Fruit fly (Drosophila melanogaster) whole organism, prepupa: ENCODE measurements around the gene up.

Experiments
- Blimp-1 ChIP-seq: fragments of 200-800 bp; sonication (Bioruptor generic); optimal IDR thresholded peaks from 3 replicates; lab custom pipeline; 2017; ENCODE audit warnings: missing biosample characterization, missing genetic modification characterization, mild to moderate bottlenecking, moderate library complexity, missing genetic modification reagents
- CG11294 ChIP-seq: fragments of 200-800 bp; sonication (Bioruptor generic); IDR thresholded peaks from 2 replicates; pipeline ENCODE4 v1.3.6; 2022; ENCODE audit warnings: missing biosample characterization, missing genetic modification characterization
- CG11762 ChIP-seq: fragments of 200-800 bp; sonication (Bioruptor generic); optimal IDR thresholded peaks from 3 replicates; lab custom pipeline; 2016; ENCODE audit warnings: missing biosample characterization, missing genetic modification characterization; ENCODE audit not compliant: insufficient read depth
- CG11902 ChIP-seq: fragments of 200-800 bp; sonication (Bioruptor generic); optimal IDR thresholded peaks from 3 replicates; lab custom pipeline; 2016; ENCODE audit warnings: missing biosample characterization, missing genetic modification characterization
- CG1621 ChIP-seq: fragments of 200-800 bp; sonication (Bioruptor generic); optimal IDR thresholded peaks from 3 replicates; lab custom pipeline; 2018; ENCODE audit warnings: missing biosample characterization, mild to moderate bottlenecking, missing genetic modification characterization
- CG16779 ChIP-seq: fragments of 200-800 bp; sonication (Bioruptor generic); optimal IDR thresholded peaks from 3 replicates; lab custom pipeline; 2017; ENCODE audit warnings: missing biosample characterization, mild to moderate bottlenecking, missing genetic modification characterization
- CG31627 ChIP-seq: fragments of 200-800 bp; sonication (Bioruptor generic); optimal IDR thresholded peaks from 3 replicates; lab custom pipeline; 2016; ENCODE audit warnings: missing biosample characterization, missing genetic modification characterization
- CG32006 ChIP-seq: fragments of 200-800 bp; sonication (Bioruptor generic); optimal IDR thresholded peaks from 3 replicates; lab custom pipeline; 2017; ENCODE audit warnings: missing biosample characterization, mild to moderate bottlenecking, missing genetic modification characterization
- CG4318 ChIP-seq: fragments of 200-800 bp; sonication (Bioruptor generic); optimal IDR thresholded peaks from 3 replicates; lab custom pipeline; 2017; ENCODE audit warnings: missing biosample characterization, mild to moderate bottlenecking, missing genetic modification characterization
- CG6792 ChIP-seq: fragments of 200-800 bp; sonication (Bioruptor generic); optimal IDR thresholded peaks from 3 replicates; lab custom pipeline; 2016; ENCODE audit warnings: missing biosample characterization, missing genetic modification characterization
- CG6808 ChIP-seq: fragments of 200-800 bp; sonication (Bioruptor generic); optimal IDR thresholded peaks from 3 replicates; lab custom pipeline; 2017; ENCODE audit warnings: missing biosample characterization, missing genetic modification characterization, mild to moderate bottlenecking, moderate library complexity, missing genetic modification reagents
- CG6854 ChIP-seq: fragments of 200-800 bp; sonication (Bioruptor generic); optimal IDR thresholded peaks from 2 replicates; lab custom pipeline; 2017; ENCODE audit warnings: missing biosample characterization, mild to moderate bottlenecking, missing genetic modification characterization
- CG7368 ChIP-seq: fragments of 200-800 bp; sonication (Bioruptor generic); optimal IDR thresholded peaks from 3 replicates; lab custom pipeline; 2016; ENCODE audit warnings: missing biosample characterization, missing genetic modification characterization
- CG8119 ChIP-seq: fragments of 200-800 bp; sonication (Bioruptor generic); IDR thresholded peaks from 3 replicates; pipeline ENCODE4 v1.3.6; 2022; ENCODE audit warnings: missing biosample characterization, missing genetic modification characterization
- CG8632 ChIP-seq: fragments of 200-800 bp; sonication (Bioruptor generic); optimal IDR thresholded peaks from 3 replicates; lab custom pipeline; 2016; ENCODE audit warnings: missing biosample characterization, missing genetic modification characterization
- Eip75B ChIP-seq: fragments of 200-800 bp; sonication (Bioruptor generic); optimal IDR thresholded peaks from 3 replicates; lab custom pipeline; 2016; ENCODE audit warnings: missing biosample characterization, missing genetic modification characterization
- Ets21C ChIP-seq: fragments of 200-800 bp; sonication (Bioruptor generic); optimal IDR thresholded peaks from 3 replicates; lab custom pipeline; 2016; ENCODE audit warnings: missing biosample characterization, missing genetic modification characterization
- Ets96B ChIP-seq: fragments of 200-800 bp; optimal IDR thresholded peaks from 2 replicates; lab custom pipeline; 2019; ENCODE audit warnings: missing biosample characterization, mild to moderate bottlenecking, missing genetic modification characterization, moderate library complexity
- Hr38 ChIP-seq: sonication (Bioruptor generic); optimal IDR thresholded peaks from 2 replicates; lab custom pipeline; 2016; ENCODE audit warnings: missing biosample characterization, missing genetic modification characterization
- Hr39 ChIP-seq: fragments of 200-800 bp; sonication (Bioruptor generic); optimal IDR thresholded peaks from 2 replicates; lab custom pipeline; 2016; ENCODE audit warnings: missing biosample characterization, missing genetic modification characterization
- OdsH ChIP-seq: fragments of 200-800 bp; sonication (Bioruptor generic); optimal IDR thresholded peaks from 3 replicates; lab custom pipeline; 2016; ENCODE audit warnings: missing biosample characterization, missing genetic modification characterization
- Smox ChIP-seq: fragments of 200-800 bp; sonication (Bioruptor generic); optimal IDR thresholded peaks from 3 replicates; lab custom pipeline; 2016; ENCODE audit warnings: missing biosample characterization, missing genetic modification characterization
- Sox102F ChIP-seq: fragments of 200-800 bp; sonication (Bioruptor generic); optimal IDR thresholded peaks from 2 replicates; lab custom pipeline; 2016; ENCODE audit warnings: missing biosample characterization, mild to moderate bottlenecking, missing genetic modification characterization
- Sox15 ChIP-seq: fragments of 200-800 bp; sonication (Bioruptor generic); optimal IDR thresholded peaks from 3 replicates; lab custom pipeline; 2016; ENCODE audit warnings: missing biosample characterization, missing genetic modification characterization
- cyc ChIP-seq: fragments of 200-800 bp; sonication (Bioruptor generic); optimal IDR thresholded peaks from 3 replicates; lab custom pipeline; 2016; ENCODE audit warnings: missing biosample characterization, missing genetic modification characterization
- dac ChIP-seq: fragments of 200-800 bp; sonication (Bioruptor generic); optimal IDR thresholded peaks from 2 replicates; lab custom pipeline; 2017; ENCODE audit warnings: missing biosample characterization, mild to moderate bottlenecking, missing genetic modification characterization
- fd59A ChIP-seq: fragments of 200-800 bp; sonication (Bioruptor generic); optimal IDR thresholded peaks from 2 replicates; lab custom pipeline; 2017; ENCODE audit warnings: missing biosample characterization, mild to moderate bottlenecking, missing genetic modification characterization, missing genetic modification reagents
- fd85E ChIP-seq: fragments of 200-800 bp; sonication (Bioruptor generic); optimal IDR thresholded peaks from 3 replicates; lab custom pipeline; 2016; ENCODE audit warnings: missing biosample characterization, missing genetic modification characterization
- fkh ChIP-seq: fragments of 200-800 bp; sonication (Bioruptor generic); optimal IDR thresholded peaks from 3 replicates; lab custom pipeline; 2017; ENCODE audit warnings: missing biosample characterization, mild to moderate bottlenecking, missing genetic modification characterization, moderate library complexity
- pdm3 ChIP-seq: fragments of 200-800 bp; sonication (Bioruptor generic); optimal IDR thresholded peaks from 3 replicates; lab custom pipeline; 2016; ENCODE audit warnings: missing biosample characterization, missing genetic modification characterization
- salr ChIP-seq, 2 experiments: fragments of 200-800 bp; sonication (Bioruptor generic); optimal IDR thresholded peaks; 3 replicates each; lab custom pipeline; 2016 to 2018; ENCODE audit warnings: missing biosample characterization in 2 of 2, missing genetic modification characterization in 2 of 2, mild to moderate bottlenecking in 1 of 2
- spab ChIP-seq: fragments of 200-800 bp; sonication (Bioruptor generic); optimal IDR thresholded peaks from 2 replicates; lab custom pipeline; 2017; ENCODE audit warnings: missing biosample characterization, mild to moderate bottlenecking, missing genetic modification characterization, missing genetic modification reagents
- ss ChIP-seq, 2 experiments: fragments of 200-800 bp; sonication (Bioruptor generic); optimal IDR thresholded peaks; 2 replicates in 1 of 2; 3 replicates in 1 of 2; lab custom pipeline; 2017 to 2018; ENCODE audit warnings: mild to moderate bottlenecking in 2 of 2, missing biosample characterization in 2 of 2, missing genetic modification characterization in 2 of 2, moderate library complexity in 1 of 2
- svp ChIP-seq: fragments of 200-800 bp; sonication (Bioruptor generic); peaks from one replicate; lab custom pipeline; 2016; ENCODE audit warnings: missing biosample characterization, missing genetic modification characterization
- topi ChIP-seq: fragments of 200-800 bp; sonication (Bioruptor generic); optimal IDR thresholded peaks from 3 replicates; lab custom pipeline; 2016; ENCODE audit warnings: missing biosample characterization, missing genetic modification characterization
- vri ChIP-seq: fragments of 200-800 bp; sonication (Bioruptor generic); optimal IDR thresholded peaks from 3 replicates; lab custom pipeline; 2016; ENCODE audit warnings: missing biosample characterization, mild to moderate bottlenecking, missing genetic modification characterization

Gene up

DNA sequence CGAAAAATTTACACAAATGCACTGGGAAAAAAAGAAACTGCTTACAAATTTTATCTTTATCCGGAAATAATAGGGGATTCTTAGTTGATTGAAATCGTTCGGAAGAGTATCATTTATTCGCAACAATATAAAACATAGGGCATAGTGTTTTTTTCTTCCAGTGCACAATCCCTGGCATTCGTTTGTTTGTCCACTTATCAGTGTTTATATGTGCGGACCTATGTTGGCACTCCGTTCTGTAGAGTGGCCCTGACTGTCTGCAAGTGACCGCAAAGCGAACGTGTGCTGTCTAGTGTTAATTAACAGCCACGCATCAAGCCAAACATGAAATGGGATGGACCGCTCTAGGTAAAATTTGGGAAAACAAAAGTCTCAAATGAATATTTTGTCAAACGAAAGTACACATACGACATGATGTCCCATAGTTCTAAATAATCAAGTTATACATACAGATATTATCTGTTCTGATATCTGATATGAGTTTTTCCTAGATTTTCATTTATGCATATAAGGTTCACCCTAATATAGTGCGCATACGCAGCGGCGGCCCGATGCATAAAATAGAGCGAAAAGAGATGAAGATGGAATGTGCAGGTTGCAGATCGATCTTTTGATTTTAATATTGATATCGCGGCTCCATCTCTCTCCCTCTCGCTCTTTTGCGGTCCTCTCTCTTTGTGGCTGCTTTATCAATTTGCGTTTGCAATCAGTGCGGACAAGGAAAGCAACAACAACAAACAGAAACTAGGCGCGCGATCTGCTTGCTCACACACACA, 38.9 kb upstream of the up start (continued):
- peak; percentile 82 for TF ChIP-seq CG4318 (GFP tag; lab: Kevin White, UChicago)
- peak; percentile 19 for TF ChIP-seq CG1621 (tag; lab: Kevin White, UChicago)
- peak; percentile 77 for TF ChIP-seq CG6792 (GFP tag; lab: Kevin White, UChicago)
- peak; percentile 75 to 85 for TF ChIP-seq ss (GFP tag; optimal IDR thresholded peaks at IDR 0.05; lab: Kevin White, UChicago)
- TF ChIP-seq Ets96B (tag; lab: Kevin White, UChicago): peak; percentile 85
- TF ChIP-seq Eip75B (GFP tag; lab: Kevin White, UChicago): peak; percentile 84
- TF ChIP-seq cyc (GFP tag; lab: Kevin White, UChicago): peak; percentile 74
- TF ChIP-seq CG16779 (tag; lab: Kevin White, UChicago): peak; percentile 64
- peak; percentile 65 for TF ChIP-seq Hr38 (GFP tag; lab: Kevin White, UChicago)
- TF ChIP-seq fkh (GFP tag; lab: Kevin White, UChicago): peak; percentile 85
- peak; percentile 79 for TF ChIP-seq topi (GFP tag; lab: Kevin White, UChicago)
- TF ChIP-seq Smox (GFP tag; lab: Kevin White, UChicago): peak; percentile 71
- TF ChIP-seq salr (GFP tag; optimal IDR thresholded peaks at IDR 0.05; lab: Kevin White, UChicago): peak; percentile 66 to 86
- peak; percentile 77 for TF ChIP-seq CG8632 (GFP tag; lab: Kevin White, UChicago)
- peak; percentile 69 for TF ChIP-seq CG11762 (GFP tag; lab: Kevin White, UChicago)
- peak; percentile 79 for TF ChIP-seq CG11294 (GFP tag; lab: Robert Waterston, UW)
- peak; percentile 84 for TF ChIP-seq spab
- peak; percentile 86 for TF ChIP-seq OdsH (GFP tag; lab: Kevin White, UChicago)
- peak; percentile 85 for TF ChIP-seq CG6808 (GFP tag; lab: Kevin White, UChicago)
- TF ChIP-seq CG11902 (GFP tag; lab: Kevin White, UChicago): peak; percentile 74
- TF ChIP-seq fd59A (GFP tag; lab: Kevin White, UChicago): peak; percentile 81
- peak; percentile 90 for TF ChIP-seq pdm3 (GFP tag; lab: Kevin White, UChicago)
- TF ChIP-seq Blimp-1 (GFP tag; lab: Kevin White, UChicago): no peak
- TF ChIP-seq Ets21C (GFP tag; lab: Kevin White, UChicago): peak; percentile 67
- TF ChIP-seq Sox15 (GFP tag; lab: Kevin White, UChicago): peak; percentile 75
- TF ChIP-seq CG32006 (GFP tag; lab: Kevin White, UChicago): peak; percentile 93
- TF ChIP-seq dac (GFP tag; lab: Kevin White, UChicago): peak; percentile 82
- TF ChIP-seq CG8119 (GFP tag; lab: Robert Waterston, UW): peak; percentile 90
- no peak for TF ChIP-seq CG6854 (GFP tag; lab: Kevin White, UChicago)
- TF ChIP-seq vri (GFP tag; lab: Kevin White, UChicago): peak; percentile 75
- peak; percentile 75 for TF ChIP-seq CG7368 (GFP tag; lab: Kevin White, UChicago)
- peak; percentile 32 for TF ChIP-seq fd85E
- peak; percentile 74 for TF ChIP-seq Sox102F (GFP tag; lab: Kevin White, UChicago)
- TF ChIP-seq Hr39: peak; percentile 81

DNA sequence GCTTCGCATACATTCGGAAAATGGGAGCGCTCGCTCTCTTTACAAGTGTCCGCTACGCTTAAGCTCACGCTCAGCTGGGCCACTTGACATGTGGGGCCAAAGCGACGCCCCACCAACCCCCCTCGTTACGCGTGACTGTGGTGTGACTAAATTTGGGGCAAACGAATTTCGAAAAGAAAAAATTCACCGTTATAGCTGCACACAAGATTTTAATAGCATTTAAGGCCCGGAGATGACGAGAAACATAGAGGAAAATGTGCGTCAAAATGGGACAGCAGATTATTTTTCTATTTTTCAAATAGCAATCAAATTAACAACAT, 38.3 kb upstream of the up start:
- TF ChIP-seq spab (no peak), CG31627 (GFP tag; lab: Kevin White, UChicago) (no peak), svp (GFP tag; lab: Kevin White, UChicago) (peak; percentile 95)
- TF ChIP-seq, all 60 proteins: peak for 1
